Worm (Caenorhabditis elegans): Measurements from ENCODE around the gene C06E1.11.

The C06E1.11 gene

DNA sequence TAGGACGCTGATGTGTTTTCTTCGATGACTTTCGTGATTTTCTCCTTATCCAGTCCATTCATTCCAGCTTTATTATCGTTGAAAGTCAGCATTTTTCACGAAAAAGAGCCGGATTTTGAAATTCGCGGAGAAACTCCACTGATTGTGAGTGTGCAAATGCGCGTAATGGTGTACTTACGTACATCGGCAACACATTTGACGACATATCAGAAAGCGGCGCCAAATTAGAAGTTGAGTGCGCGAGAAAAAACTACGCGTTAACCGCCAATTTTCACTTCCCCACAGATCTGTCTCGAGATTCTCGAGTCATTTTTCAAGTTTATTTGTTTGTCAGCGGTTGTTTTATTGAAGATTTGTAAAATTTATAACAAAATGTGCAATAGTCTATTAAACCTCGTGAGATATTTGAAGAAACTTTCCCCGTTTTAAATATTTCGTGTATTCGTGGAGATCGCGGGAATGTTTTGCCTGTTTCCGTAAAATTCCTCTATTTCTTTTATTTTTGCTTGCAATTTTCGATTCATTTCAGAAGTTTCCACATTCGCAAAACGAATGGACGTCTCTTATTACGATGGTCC lies 12.0 kb upstream of the C06E1.11 start, which contains the start of the genes polk-1 and gpr-1:
polk-1 (minus strand) TSS at position 186 of the 578 bp plus-strand sequence.
gpr-1 (plus strand) TSS at position 528 of the 578 bp plus-strand sequence.
- peak; percentile 34 for TF ChIP-seq lsy-2 (tag; optimal IDR thresholded peaks at IDR 0.05)
- TF ChIP-seq ceh-83 (GFP tag; optimal IDR thresholded peaks at IDR 0.05): no peak
- TF ChIP-seq mab-5 (tag; optimal IDR thresholded peaks at IDR 0.05): no peak
- no peak for TF ChIP-seq blmp-1 (tag; optimal IDR thresholded peaks at IDR 0.05)
- peak; percentile 16 for TF ChIP-seq ces-1 (GFP tag; optimal IDR thresholded peaks at IDR 0.05)
- TF ChIP-seq ztf-11 (tag; optimal IDR thresholded peaks at IDR 0.05): no peak
- no peak for TF ChIP-seq cnd-1 (tag; optimal IDR thresholded peaks at IDR 0.05)
- TF ChIP-seq flh-1 (GFP tag; optimal IDR thresholded peaks at IDR 0.05): no peak
- peak; percentile 23 for TF ChIP-seq mep-1 (tag; optimal IDR thresholded peaks at IDR 0.05)
- no peak for TF ChIP-seq nhr-76 (tag; optimal IDR thresholded peaks at IDR 0.05)

DNA sequence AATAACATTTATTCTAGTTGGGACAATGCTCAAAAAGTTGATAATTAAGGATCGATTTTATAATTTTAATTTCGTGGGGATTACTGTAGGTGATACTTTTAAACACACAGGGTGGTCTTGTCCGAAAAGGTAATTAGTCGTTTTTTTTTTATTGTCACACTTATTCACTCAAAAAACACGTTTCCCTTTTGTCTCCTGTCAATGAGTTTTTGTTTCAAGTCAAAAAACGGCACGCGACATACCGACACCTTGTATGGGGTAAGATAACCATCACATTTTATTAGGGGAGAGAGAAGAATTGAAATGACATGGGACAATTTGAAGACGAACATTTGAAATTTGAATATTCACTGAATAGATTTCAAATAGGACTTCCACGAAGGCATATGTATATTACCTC lies 8.6 kb upstream of the C06E1.11 start:
- TF ChIP-seq mls-2 (tag; optimal IDR thresholded peaks at IDR 0.05): no peak
- no peak for TF ChIP-seq bed-3 (GFP tag; optimal IDR thresholded peaks at IDR 0.05)
- TF ChIP-seq cnd-1 (tag; optimal IDR thresholded peaks at IDR 0.05): no peak
- no peak for TF ChIP-seq hlh-1 (tag; optimal IDR thresholded peaks at IDR 0.05)
- no peak for TF ChIP-seq lin-32 (GFP tag; optimal IDR thresholded peaks at IDR 0.05)
- no peak for TF ChIP-seq unc-39 (tag; optimal IDR thresholded peaks at IDR 0.05)
- no peak for TF ChIP-seq nhr-237 (tag; optimal IDR thresholded peaks at IDR 0.05)
- no peak for TF ChIP-seq elt-3 (tag; optimal IDR thresholded peaks at IDR 0.05)
- no peak for TF ChIP-seq ceh-83 (GFP tag; optimal IDR thresholded peaks at IDR 0.05)
- no peak for TF ChIP-seq snpc-4 (tag; optimal IDR thresholded peaks at IDR 0.05)

DNA sequence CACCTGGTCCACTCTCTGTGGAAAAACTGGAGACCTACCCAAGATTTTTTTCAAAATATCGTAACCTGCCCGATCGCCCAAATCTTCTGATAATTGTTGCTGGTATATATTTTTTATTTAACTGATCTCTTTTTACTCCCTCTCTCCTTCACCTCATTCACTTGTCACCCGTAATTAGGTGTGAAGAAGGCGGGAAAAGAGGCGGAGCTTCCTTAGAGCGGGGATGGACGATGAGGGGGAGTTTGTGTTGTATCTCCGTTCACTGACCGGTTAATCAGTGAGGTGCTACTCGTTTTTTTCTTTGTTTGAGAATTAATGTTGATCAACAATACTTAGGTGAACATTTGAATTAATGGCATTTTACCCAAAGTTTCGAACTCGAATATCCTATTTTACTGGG lies 5.9 kb upstream of the C06E1.11 start, which contains the start of gene ceh-16:
ceh-16 (plus strand) TSS at position 301 of the 400 bp plus-strand sequence.
- TF ChIP-seq flh-1 (GFP tag; optimal IDR thresholded peaks at IDR 0.05) (no peak), nhr-2 (tag; optimal IDR thresholded peaks at IDR 0.05) (peak; percentile 76)

DNA sequence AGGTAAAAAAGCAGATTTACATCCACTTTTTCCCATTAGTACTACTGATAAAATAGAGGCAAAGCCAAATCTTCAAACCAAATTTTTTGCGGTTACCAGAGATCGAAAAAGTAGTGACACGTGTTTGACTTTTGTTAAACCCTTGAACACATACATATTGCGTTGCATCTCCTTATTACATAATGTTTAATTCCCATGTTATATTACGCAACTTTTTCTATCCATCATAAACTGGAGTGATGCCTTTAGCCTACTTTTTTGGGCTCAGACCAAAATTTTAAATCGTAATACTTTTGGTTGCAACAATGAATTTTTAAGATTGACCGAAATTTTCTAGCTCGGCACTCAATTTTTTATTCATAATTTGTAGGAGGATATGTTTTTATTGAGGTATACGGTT lies 5.5 kb upstream of the C06E1.11 start:
- TF ChIP-seq hlh-1 (tag; optimal IDR thresholded peaks at IDR 0.05) (no peak), nhr-2 (tag; optimal IDR thresholded peaks at IDR 0.05) (peak; percentile 36), zip-8 (tag; optimal IDR thresholded peaks at IDR 0.05) (peak; percentile 92)

DNA sequence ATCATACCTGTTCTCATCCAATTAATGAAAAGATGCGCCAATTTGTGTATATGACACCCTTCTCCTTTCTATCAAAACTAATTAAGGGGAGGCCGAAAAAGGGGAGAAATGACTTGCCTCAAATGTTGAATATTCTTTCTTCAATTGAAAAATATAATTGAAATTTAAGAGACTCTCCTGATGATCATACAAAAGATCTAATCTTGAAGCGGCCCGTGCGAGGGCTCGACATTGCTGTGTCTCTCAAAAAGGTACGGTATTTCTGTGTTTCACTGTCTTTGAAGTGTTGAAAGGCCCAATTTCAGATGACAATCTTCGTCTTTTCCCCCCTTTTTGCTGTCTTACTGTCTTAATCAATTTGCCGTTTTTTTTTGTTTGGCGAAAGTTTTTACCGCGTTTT lies 4.5 kb upstream of the C06E1.11 start:
- TF ChIP-seq elt-1 (tag; optimal IDR thresholded peaks at IDR 0.05; ENCODE audit: borderline replicate concordance, insufficient read depth): peak; percentile 37
- peak; percentile 13 for TF ChIP-seq lsy-2 (tag; optimal IDR thresholded peaks at IDR 0.05)
- TF ChIP-seq unc-39 (tag; optimal IDR thresholded peaks at IDR 0.05): no peak
- TF ChIP-seq ces-1 (GFP tag; optimal IDR thresholded peaks at IDR 0.05): no peak
- no peak for TF ChIP-seq tbx-8 (GFP tag; optimal IDR thresholded peaks at IDR 0.05)

DNA sequence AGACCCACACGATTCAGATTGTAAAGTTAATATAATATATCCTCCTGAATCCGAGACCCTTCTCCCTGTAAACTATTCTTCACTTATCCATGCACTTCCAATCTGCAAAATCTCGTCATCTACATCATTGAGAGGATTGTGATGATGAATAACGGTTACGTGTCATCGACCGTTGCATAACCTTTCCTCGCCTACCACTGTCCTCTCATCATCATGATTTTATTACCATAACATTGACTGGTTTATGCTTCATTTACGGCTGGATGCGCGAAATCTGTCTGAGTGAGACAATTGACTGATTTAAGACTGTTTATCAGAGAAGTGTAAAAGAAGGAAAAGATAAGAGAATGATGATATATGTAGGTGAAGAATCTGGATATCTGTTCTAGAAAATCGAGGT lies 3.8 kb upstream of the C06E1.11 start:
- TF ChIP-seq elt-1 (tag; optimal IDR thresholded peaks at IDR 0.05; ENCODE audit: borderline replicate concordance, insufficient read depth): peak; percentile 19
- peak; percentile 49 for TF ChIP-seq unc-62 (GFP tag; optimal IDR thresholded peaks at IDR 0.05)
- TF ChIP-seq nhr-2 (tag; optimal IDR thresholded peaks at IDR 0.05): peak; percentile 91
- TF ChIP-seq M03D4.4 (tag; optimal IDR thresholded peaks at IDR 0.05): no peak

DNA sequence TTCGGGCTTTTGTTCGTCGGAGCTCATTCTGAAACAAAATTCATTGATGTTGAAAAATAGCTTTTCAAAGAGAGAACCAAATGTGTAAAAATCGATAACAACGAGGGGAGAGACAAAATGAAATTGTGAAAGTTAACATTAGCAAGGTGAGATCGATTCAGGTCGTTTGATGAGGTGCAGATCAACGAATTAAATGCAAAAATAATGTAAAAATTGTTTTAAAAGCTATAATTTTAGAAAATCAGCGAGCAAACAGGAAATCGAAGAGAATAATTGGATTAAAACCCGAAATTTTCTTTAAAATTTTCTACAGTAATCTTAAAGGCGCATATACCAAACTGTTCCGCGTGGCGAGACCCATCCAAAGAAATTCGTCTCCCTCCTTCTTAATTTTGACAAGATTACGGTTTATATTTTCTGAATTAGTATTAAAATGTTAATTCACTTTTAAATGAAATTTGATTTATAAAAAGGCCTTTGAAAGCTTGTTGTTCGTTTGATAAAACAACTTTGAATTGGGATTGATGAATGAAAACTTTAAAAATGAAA lies 2.0 kb upstream of the C06E1.11 start, which contains the start of gene C13G5.2:
C13G5.2 (minus strand) TSS at position 51 of the 549 bp plus-strand sequence.
- no peak for TF ChIP-seq nhr-2 (tag; optimal IDR thresholded peaks at IDR 0.05)
- TF ChIP-seq ceh-43 (GFP tag; optimal IDR thresholded peaks at IDR 0.05): no peak
- no peak for TF ChIP-seq zip-8 (tag; optimal IDR thresholded peaks at IDR 0.05)
- TF ChIP-seq lin-32 (GFP tag; optimal IDR thresholded peaks at IDR 0.05): no peak
- no peak for TF ChIP-seq sptf-1 (tag; optimal IDR thresholded peaks at IDR 0.05)
- TF ChIP-seq nhr-28 (tag; optimal IDR thresholded peaks at IDR 0.05): no peak
- TF ChIP-seq tbx-8 (GFP tag; optimal IDR thresholded peaks at IDR 0.05): no peak
- TF ChIP-seq ztf-11 (tag; optimal IDR thresholded peaks at IDR 0.05): no peak
- no peak for TF ChIP-seq nhr-76 (tag; optimal IDR thresholded peaks at IDR 0.05)
- TF ChIP-seq mep-1 (tag; optimal IDR thresholded peaks at IDR 0.05): no peak
- no peak for TF ChIP-seq lsy-2 (tag; optimal IDR thresholded peaks at IDR 0.05)
- no peak for TF ChIP-seq unc-39 (tag; optimal IDR thresholded peaks at IDR 0.05)

Data from whole organism, mixed stage, embryonic.